Fruit fly (Drosophila melanogaster): ENCODE results near the gene Gmppb.

Gene Gmppb

DNA sequence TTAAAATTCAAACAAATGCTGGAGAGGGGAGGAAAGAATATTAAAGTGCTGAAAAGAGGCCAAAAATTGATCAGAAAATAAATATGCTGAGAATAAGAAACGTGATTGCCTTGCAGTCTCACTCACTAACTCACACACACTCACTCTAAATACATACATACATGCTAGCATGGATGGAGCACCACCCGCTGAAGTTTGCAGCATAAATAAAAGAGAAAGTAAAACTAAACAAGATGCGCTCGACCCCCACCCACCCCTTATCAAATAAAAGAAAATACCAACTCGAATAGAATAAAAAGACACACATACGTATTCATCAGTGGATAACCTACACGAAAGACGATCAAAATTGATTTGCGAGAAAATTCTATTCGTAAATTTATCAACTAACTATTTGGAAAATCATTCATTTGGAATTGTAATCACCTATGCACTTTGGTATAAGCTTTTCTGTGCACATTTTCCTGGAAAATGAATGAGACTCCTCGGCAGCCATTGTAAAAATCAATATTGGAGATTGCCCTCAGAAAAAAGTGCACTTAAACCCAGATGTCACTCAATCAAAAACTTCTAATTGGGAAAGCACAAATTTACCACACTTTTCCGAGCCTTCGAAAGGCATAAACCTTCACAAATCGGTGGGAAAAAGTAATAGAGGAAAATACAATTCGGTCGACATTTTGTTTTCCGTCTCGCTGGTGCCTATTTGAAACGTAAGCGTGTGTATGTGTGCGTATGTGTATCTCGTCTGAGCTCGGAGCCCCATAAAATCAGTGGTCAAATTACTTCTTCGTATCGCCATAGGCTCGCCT is at the start of gene Gmppb:
Gene Gmppb, plus strand, starts transcription at position 321 of the 812 bp plus-strand sequence.
- peak; percentile 70 for TF ChIP-seq Eip78C (GFP tag)
- TF ChIP-seq ss (GFP tag; optimal IDR thresholded peaks at IDR 0.05) = no peak
- no peak for TF ChIP-seq net (GFP tag; optimal IDR thresholded peaks at IDR 0.05)
- TF ChIP-seq CG8119 (GFP tag; IDR thresholded peaks at IDR 0.05) = 0 out of 3 replicates have a peak, but pooled peaks have one; percentile 10
- no peak for TF ChIP-seq Sox14 (GFP tag; optimal IDR thresholded peaks at IDR 0.05)
- peak; percentile 62 for TF ChIP-seq CG6854 (GFP tag; optimal IDR thresholded peaks at IDR 0.05)
- TF ChIP-seq Blimp-1 (GFP tag; optimal IDR thresholded peaks at IDR 0.05) = peak; percentile 54

DNA sequence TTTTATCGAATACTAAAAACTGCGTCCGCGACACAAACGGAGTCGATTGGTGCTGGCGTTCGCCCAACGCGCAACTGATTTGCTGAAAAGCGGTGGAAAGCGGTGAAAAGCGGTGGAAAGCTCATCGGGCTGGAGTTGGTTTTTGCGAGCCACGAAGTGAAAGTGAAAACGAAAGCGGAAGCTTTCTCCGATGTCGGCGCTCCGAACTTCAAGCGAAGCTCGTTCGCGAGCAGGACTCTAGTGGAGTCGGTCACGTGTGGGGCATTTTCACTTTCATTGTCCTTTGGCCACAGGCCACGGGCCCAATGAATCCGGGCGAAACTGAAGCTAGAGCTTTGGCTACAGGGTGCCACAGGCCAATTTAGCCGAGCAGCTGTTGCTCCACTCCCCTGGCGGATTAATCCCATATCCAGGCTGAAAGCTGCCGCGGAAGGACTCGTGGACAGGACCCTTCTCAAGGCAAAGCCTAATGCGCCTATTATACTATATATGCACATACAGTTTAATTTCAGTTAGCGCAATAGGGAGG is 42.5 kb upstream of the Gmppb start:
- TF ChIP-seq CG6276 (GFP tag; optimal IDR thresholded peaks at IDR 0.05) = no peak
- no peak for TF ChIP-seq salr (GFP tag; optimal IDR thresholded peaks at IDR 0.05)
- TF ChIP-seq CG1621 (tag; optimal IDR thresholded peaks at IDR 0.05) = no peak
- peak; percentile 18 for TF ChIP-seq CG6808 (GFP tag; optimal IDR thresholded peaks at IDR 0.05)
- peak in 1 of 2 experiments; percentile 39 for TF ChIP-seq ss (GFP tag; optimal IDR thresholded peaks at IDR 0.05)
- TF ChIP-seq svp (GFP tag) = no peak
- TF ChIP-seq eg (GFP tag; IDR thresholded peaks at IDR 0.05) = peak; percentile 41; the same call in 1 of the 3 replicates
- TF ChIP-seq Eip78C (GFP tag) = peak; percentile 15
- no peak for TF ChIP-seq CG3919 (GFP tag; optimal IDR thresholded peaks at IDR 0.05)
- TF ChIP-seq CG32006 (GFP tag; optimal IDR thresholded peaks at IDR 0.05) = peak; percentile 10
- no peak for TF ChIP-seq CG10631 (GFP tag; optimal IDR thresholded peaks at IDR 0.05)
- TF ChIP-seq Hr4 (GFP tag; optimal IDR thresholded peaks at IDR 0.05) = no peak
- TF ChIP-seq CG9139 (GFP tag; optimal IDR thresholded peaks at IDR 0.05) = peak; percentile 19
- TF ChIP-seq Eip75B (GFP tag; optimal IDR thresholded peaks at IDR 0.05) = peak; percentile 35
- TF ChIP-seq Eip93F (GFP tag; optimal IDR thresholded peaks at IDR 0.05) = no peak
- TF ChIP-seq CG15336 (GFP tag; IDR thresholded peaks at IDR 0.05) = peak; percentile 16; the same call in 1 of the 2 replicates
- no peak for TF ChIP-seq Gug (GFP tag; IDR thresholded peaks at IDR 0.05)
- no peak for TF ChIP-seq Sox14 (GFP tag; optimal IDR thresholded peaks at IDR 0.05)
- TF ChIP-seq dac (GFP tag; optimal IDR thresholded peaks at IDR 0.05) = peak; percentile 5

dm6 chr3R:4771319-4771718 is 39.9 kb upstream of the Gmppb start:
- peak; percentile 37 for TF ChIP-seq Eip78C (GFP tag)
- no peak for TF ChIP-seq Eip75B (GFP tag; optimal IDR thresholded peaks at IDR 0.05)

- TF ChIP-seq Eip93F (GFP tag; optimal IDR thresholded peaks at IDR 0.05) (no peak), fkh (GFP tag; optimal IDR thresholded peaks at IDR 0.05) (peak; percentile 48), Blimp-1 (GFP tag; optimal IDR thresholded peaks at IDR 0.05) (no peak), CG4318 (GFP tag; optimal IDR thresholded peaks at IDR 0.05) (no peak)
Measured at dm6 chr3R:4773097-4773496, 38.1 kb upstream of the Gmppb start, which contains the start of gene CG44098. Gene CG44098, minus strand, starts transcription at chr3R:4773197.

DNA sequence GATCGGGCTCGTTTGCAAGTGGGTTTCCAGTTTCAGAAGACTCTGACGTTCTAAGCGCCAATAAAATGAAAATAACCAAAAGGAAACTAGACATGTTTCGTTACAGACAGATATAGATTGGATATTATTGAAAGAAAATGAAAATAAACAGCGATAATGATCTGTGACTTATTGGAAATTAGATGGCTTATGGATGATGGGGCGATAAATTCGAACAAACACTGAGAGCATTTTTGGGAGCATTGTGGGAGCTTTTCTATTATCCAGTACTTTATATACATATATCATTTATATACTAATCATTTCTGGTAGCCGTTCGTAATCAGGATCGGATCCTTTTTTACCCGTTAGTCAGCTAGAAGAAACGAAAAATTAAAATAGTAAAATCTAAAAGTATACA is 36.3 kb upstream of the Gmppb start, which contains the start of gene CG44088:
Gene CG44088, minus strand, starts transcription at position 101 of the 400 bp plus-strand sequence.
- no peak for TF ChIP-seq salr (GFP tag; optimal IDR thresholded peaks at IDR 0.05)
- no peak for TF ChIP-seq Hr38 (GFP tag; optimal IDR thresholded peaks at IDR 0.05)
- TF ChIP-seq CG32006 (GFP tag; optimal IDR thresholded peaks at IDR 0.05) = no peak
- TF ChIP-seq Eip75B (GFP tag; optimal IDR thresholded peaks at IDR 0.05) = no peak
- TF ChIP-seq Lpt (GFP tag; optimal IDR thresholded peaks at IDR 0.05) = no peak
- no peak for TF ChIP-seq Eip78C (GFP tag)
- TF ChIP-seq CG8632 (GFP tag; optimal IDR thresholded peaks at IDR 0.05) = no peak
- no peak for TF ChIP-seq OdsH (GFP tag; optimal IDR thresholded peaks at IDR 0.05)
- TF ChIP-seq CG6792 (GFP tag; optimal IDR thresholded peaks at IDR 0.05) = no peak
- TF ChIP-seq CG11902 (GFP tag; optimal IDR thresholded peaks at IDR 0.05) = no peak
- no peak for TF ChIP-seq CG1621 (tag; optimal IDR thresholded peaks at IDR 0.05)
- no peak for TF ChIP-seq net (GFP tag; optimal IDR thresholded peaks at IDR 0.05)
